Worm (Caenorhabditis elegans): ENCODE results near the gene frpr-14.

frpr-14 gene

ce11 chrII:643733-644132 is 7.0 kb upstream of the frpr-14 start:
- TF ChIP-seq somi-1 (GFP tag; optimal IDR thresholded peaks at IDR 0.05) (no peak), zim-3 (tag; optimal IDR thresholded peaks at IDR 0.05) (no peak), nfya-1 (tag; optimal IDR thresholded peaks at IDR 0.05; ENCODE audit: borderline replicate concordance, insufficient read depth) (no peak), zfh-2 (GFP tag; conservative IDR thresholded peaks at IDR 0.05) (no peak), rcor-1 (GFP tag; IDR thresholded peaks at IDR 0.05) (no peak), ceh-79 (tag; optimal IDR thresholded peaks at IDR 0.05) (no peak), egl-44 (GFP tag; IDR thresholded peaks at IDR 0.05) (no peak), D2030.7 (GFP tag; IDR thresholded peaks at IDR 0.05) (no peak), madf-10 (tag; optimal IDR thresholded peaks at IDR 0.05) (no peak), nhr-90 (tag; optimal IDR thresholded peaks at IDR 0.05) (no peak), dox-1 (GFP tag; IDR thresholded peaks at IDR 0.05) (no peak), gei-17 (GFP tag; optimal IDR thresholded peaks at IDR 0.05) (no peak), mcd-1 (GFP tag; IDR thresholded peaks at IDR 0.05) (no peak), lsl-1 (GFP tag; optimal IDR thresholded peaks at IDR 0.05) (no peak), F39B2.1 (GFP tag; IDR thresholded peaks at IDR 0.05) (no peak), F57A8.1 (GFP tag; optimal IDR thresholded peaks at IDR 0.05) (no peak), bed-1 (GFP tag; IDR thresholded peaks at IDR 0.05) (no peak), snpc-1.1 (tag; optimal IDR thresholded peaks at IDR 0.05; ENCODE audit: insufficient read depth) (no peak)

- TF ChIP-seq F23B12.7 (tag; optimal IDR thresholded peaks at IDR 0.05; ENCODE audit: insufficient read depth) (no peak), D2030.7 (GFP tag; IDR thresholded peaks at IDR 0.05) (no peak), B0261.1 (tag; optimal IDR thresholded peaks at IDR 0.05) (no peak), egrh-3 (GFP tag; IDR thresholded peaks at IDR 0.05) (no peak), egl-18 (GFP tag; IDR thresholded peaks at IDR 0.05) (no peak), rcor-1 (GFP tag; IDR thresholded peaks at IDR 0.05) (no peak), madf-10 (tag; optimal IDR thresholded peaks at IDR 0.05) (no peak), C17E4.6 (GFP tag; IDR thresholded peaks at IDR 0.05) (no peak), mel-28 (tag; optimal IDR thresholded peaks at IDR 0.05; ENCODE audit: borderline replicate concordance) (no peak), dpl-1 (GFP tag; optimal IDR thresholded peaks at IDR 0.05) (no peak), him-1 (tag; optimal IDR thresholded peaks at IDR 0.05) (no peak), ceh-91 (GFP tag; IDR thresholded peaks at IDR 0.05) (no peak), K11D2.4 (GFP tag; IDR thresholded peaks at IDR 0.05) (no peak), Y53F4B.3 (GFP tag; IDR thresholded peaks at IDR 0.05) (no peak), snpc-3.4 (tag; optimal IDR thresholded peaks at IDR 0.05) (no peak), Y67H2A.10 (GFP tag; conservative IDR thresholded peaks at IDR 0.05) (no peak), let-607 (tag; optimal IDR thresholded peaks at IDR 0.05) (no peak)
Observed at ce11 chrII:651324-651723, 569 bp downstream of the frpr-14 start.

- no peak for TF ChIP-seq ets-4 (GFP tag; optimal IDR thresholded peaks at IDR 0.05)
- TF ChIP-seq lin-54 (GFP tag; optimal IDR thresholded peaks at IDR 0.05) = no peak
- TF ChIP-seq K12H6.12 (tag; optimal IDR thresholded peaks at IDR 0.05) = no peak
- no peak for TF ChIP-seq C06A6.2 (GFP tag; conservative IDR thresholded peaks at IDR 0.05)
- TF ChIP-seq Y53F4B.3 (GFP tag; IDR thresholded peaks at IDR 0.05) = no peak
- TF ChIP-seq ekl-4 (GFP tag; IDR thresholded peaks at IDR 0.05) = no peak
- TF ChIP-seq snpc-4 (GFP tag; optimal IDR thresholded peaks at IDR 0.05) = no peak
- no peak for TF ChIP-seq snpc-4 (tag; optimal IDR thresholded peaks at IDR 0.05)
- no peak for TF ChIP-seq dpl-1 (GFP tag; optimal IDR thresholded peaks at IDR 0.05)
- no peak for TF ChIP-seq repo-1 (tag; optimal IDR thresholded peaks at IDR 0.05)
- no peak for TF ChIP-seq nfyb-1 (GFP tag; IDR thresholded peaks at IDR 0.05)
- TF ChIP-seq madf-10 (tag; optimal IDR thresholded peaks at IDR 0.05) = no peak
Observed at ce11 chrII:658369-658768, 7.6 kb downstream of the frpr-14 start, which contains the start of gene sdz-24. Gene sdz-24 (plus strand): TSS chrII:658669.
